Fruit fly (Drosophila melanogaster) whole organism, pupa: ENCODE results near the gene Ns4.

ENCODE experiments used
- CG13204 ChIP-seq: fragments of 200-800 bp; sonication (Bioruptor generic); optimal IDR thresholded peaks from 2 replicates; lab custom pipeline; 2018; ENCODE audit warnings: missing biosample characterization, mild to moderate bottlenecking, missing genetic modification characterization, moderate library complexity
- CG14655 ChIP-seq: fragments of 200-800 bp; sonication (Bioruptor generic); optimal IDR thresholded peaks from 3 replicates; lab custom pipeline; 2017; ENCODE audit warnings: mild to moderate bottlenecking, missing biosample characterization, missing genetic modification reagents, missing genetic modification characterization
- CG17806 ChIP-seq: fragments of 200-800 bp; sonication (Bioruptor generic); optimal IDR thresholded peaks from 2 replicates; lab custom pipeline; 2018; ENCODE audit warnings: missing biosample characterization, mild to moderate bottlenecking, missing genetic modification characterization, moderate library complexity
- CG32121 ChIP-seq: fragments of 200-800 bp; sonication (Bioruptor generic); IDR thresholded peaks from 2 replicates; pipeline ENCODE4 v1.3.6; 2022; ENCODE audit warnings: missing biosample characterization, missing genetic modification characterization
- CG34367 ChIP-seq: fragments of 200-800 bp; sonication (Bioruptor generic); optimal IDR thresholded peaks from 2 replicates; lab custom pipeline; 2018; ENCODE audit warnings: missing biosample characterization, mild to moderate bottlenecking, missing genetic modification characterization
- CG8159 ChIP-seq: fragments of 200-800 bp; sonication (Bioruptor generic); optimal IDR thresholded peaks from 3 replicates; lab custom pipeline; 2018; ENCODE audit warnings: missing biosample characterization, mild to moderate bottlenecking, missing genetic modification characterization, moderate library complexity
- CG8301 ChIP-seq: fragments of 200-800 bp; sonication (Bioruptor generic); optimal IDR thresholded peaks from 2 replicates; lab custom pipeline; 2018; ENCODE audit warnings: missing biosample characterization, mild to moderate bottlenecking, missing genetic modification characterization
- CG9948 ChIP-seq: fragments of 200-800 bp; sonication (Bioruptor generic); optimal IDR thresholded peaks from 2 replicates; lab custom pipeline; 2018; ENCODE audit warnings: missing biosample characterization, mild to moderate bottlenecking, missing genetic modification characterization, moderate library complexity
- D1 ChIP-seq: fragments of 200-800 bp; sonication (Bioruptor generic); optimal IDR thresholded peaks from 2 replicates; lab custom pipeline; 2018; ENCODE audit warnings: missing biosample characterization, mild to moderate bottlenecking, missing genetic modification characterization, moderate library complexity
- Pif1A ChIP-seq: fragments of 200-800 bp; sonication (Bioruptor generic); optimal IDR thresholded peaks from 3 replicates; lab custom pipeline; 2016; ENCODE audit warnings: missing biosample characterization, missing genetic modification characterization
- Pif1B ChIP-seq: fragments of 200-800 bp; sonication (Bioruptor generic); optimal IDR thresholded peaks from 3 replicates; lab custom pipeline; 2016; ENCODE audit warnings: missing biosample characterization, missing genetic modification characterization
- Snoo ChIP-seq: fragments of 200-800 bp; sonication (Bioruptor generic); optimal IDR thresholded peaks from 3 replicates; lab custom pipeline; 2017; ENCODE audit warnings: missing biosample characterization, mild to moderate bottlenecking, missing genetic modification characterization, inconsistent platforms
- gl ChIP-seq: fragments of 200-800 bp; sonication (Bioruptor generic); optimal IDR thresholded peaks from 2 replicates; lab custom pipeline; 2018; ENCODE audit warnings: missing biosample characterization, mild to moderate bottlenecking, missing genetic modification characterization
- rn ChIP-seq: fragments of 200-800 bp; sonication (Bioruptor generic); IDR thresholded peaks from 2 replicates; pipeline ENCODE4 v1.3.6; 2022; ENCODE audit warnings: missing biosample characterization, missing genetic modification characterization

DNA sequence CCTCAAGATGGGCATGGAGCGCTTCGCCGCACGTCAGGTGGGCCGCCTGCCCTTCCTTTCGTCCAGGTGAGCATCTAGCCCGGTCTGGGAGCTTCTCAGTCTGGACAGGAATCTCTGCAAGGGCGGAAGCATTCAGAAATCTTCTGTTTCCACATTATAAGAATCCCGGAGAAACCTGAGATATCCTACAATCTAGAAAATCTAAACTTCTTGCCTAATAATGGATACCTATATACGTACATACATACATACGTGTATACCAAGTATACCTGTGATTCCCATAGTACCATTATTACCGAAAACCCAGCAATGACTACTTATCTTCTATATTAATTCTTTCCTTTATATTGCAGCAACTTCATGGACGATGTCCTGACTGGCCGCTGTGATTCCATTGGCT lies 35.8 kb downstream of the Ns4 start:
- TF ChIP-seq CG8159 (tag; lab: Kevin White, UChicago) (no peak), CG8301 (no peak), D1 (no peak), CG17806 (no peak), CG9948 (tag; lab: Kevin White, UChicago) (no peak), CG14655 (GFP tag; lab: Kevin White, UChicago) (no peak), CG34367 (tag; lab: Kevin White, UChicago) (no peak), CG32121 (no peak), Pif1A (no peak), Pif1B (GFP tag; lab: Kevin White, UChicago) (no peak), CG13204 (GFP tag; lab: Kevin White, UChicago) (no peak), Snoo (tag; lab: Kevin White, UChicago) (no peak), rn (0 out of 2 replicates have a peak, but pooled peaks have one; percentile 9), gl (no peak)
